Worm (Caenorhabditis elegans): Measurements from ENCODE around the gene C16D2.1.
A peak's percentile ranks its signal among the peaks of the same experiment; 100 is the strongest.

C16D2.1 gene

ce11 chrII:9112851-9113250, 18.6 kb upstream of the C16D2.1 start, which contains the start of gene jun-1 (continued):
- TF ChIP-seq fkh-4 (tag; optimal IDR thresholded peaks at IDR 0.05; ENCODE audit: borderline replicate concordance): no peak
- TF ChIP-seq ceh-88 (GFP tag; IDR thresholded peaks at IDR 0.05): peak; percentile 49; the same call in 1 of the 2 replicates
- TF ChIP-seq nhr-71 (tag; optimal IDR thresholded peaks at IDR 0.05): peak; percentile 96
- peak; percentile 48 for TF ChIP-seq pax-3 (tag; optimal IDR thresholded peaks at IDR 0.05)
- TF ChIP-seq dsc-1 (tag; optimal IDR thresholded peaks at IDR 0.05): peak; percentile 54
- peak; percentile 78 for TF ChIP-seq C16A3.4 (tag; optimal IDR thresholded peaks at IDR 0.05)
- TF ChIP-seq lin-14 (GFP tag; optimal IDR thresholded peaks at IDR 0.05): peak; percentile 97
- TF ChIP-seq rnt-1 (tag; optimal IDR thresholded peaks at IDR 0.05): peak; percentile 65
- TF ChIP-seq ceh-8 (GFP tag; optimal IDR thresholded peaks at IDR 0.05): no peak
- peak; percentile 58 to 84 (median 61) for TF ChIP-seq ceh-82 (tag; optimal IDR thresholded peaks at IDR 0.05)
- TF ChIP-seq sptf-1 (tag; optimal IDR thresholded peaks at IDR 0.05): no peak
- peak; percentile 71 for TF ChIP-seq aly-2 (tag; optimal IDR thresholded peaks at IDR 0.05)
- TF ChIP-seq alr-1 (tag; optimal IDR thresholded peaks at IDR 0.05; ENCODE audit: borderline replicate concordance): no peak
- TF ChIP-seq nhr-76 (tag; optimal IDR thresholded peaks at IDR 0.05): no peak
- TF ChIP-seq nhr-12 (tag; optimal IDR thresholded peaks at IDR 0.05): no peak
- no peak for TF ChIP-seq unc-30 (tag; optimal IDR thresholded peaks at IDR 0.05)
- TF ChIP-seq fkh-8 (tag; optimal IDR thresholded peaks at IDR 0.05): peak; percentile 88
- TF ChIP-seq snpc-4 (tag; optimal IDR thresholded peaks at IDR 0.05): peak; percentile 70
- TF ChIP-seq nhr-28 (tag; optimal IDR thresholded peaks at IDR 0.05): peak; percentile 68
- TF ChIP-seq grh-1 (GFP tag; IDR thresholded peaks at IDR 0.05): peak; percentile 83
- peak; percentile 37 for TF ChIP-seq hpl-2 (GFP tag; optimal IDR thresholded peaks at IDR 0.05)
- peak; percentile 75 for TF ChIP-seq isw-1 (GFP tag; IDR thresholded peaks at IDR 0.05)
- no peak for TF ChIP-seq unc-62 (GFP tag; optimal IDR thresholded peaks at IDR 0.05)
- TF ChIP-seq snu-23 (GFP tag; optimal IDR thresholded peaks at IDR 0.05): peak; percentile 93
- no peak for TF ChIP-seq jun-1 (tag; optimal IDR thresholded peaks at IDR 0.05)
- TF ChIP-seq fkh-10 (GFP tag; optimal IDR thresholded peaks at IDR 0.05): peak; percentile 49
- TF ChIP-seq efl-3 (GFP tag; optimal IDR thresholded peaks at IDR 0.05): no peak
- no peak for TF ChIP-seq ceh-90 (tag; optimal IDR thresholded peaks at IDR 0.05)
- TF ChIP-seq egl-13 (tag; optimal IDR thresholded peaks at IDR 0.05): peak; percentile 14
- TF ChIP-seq ztf-11 (tag; optimal IDR thresholded peaks at IDR 0.05): no peak
- TF ChIP-seq ztf-4 (tag; optimal IDR thresholded peaks at IDR 0.05): peak; percentile 68
- peak; percentile 37 for TF ChIP-seq lin-15B (tag; optimal IDR thresholded peaks at IDR 0.05)
- TF ChIP-seq mdl-1 (tag; optimal IDR thresholded peaks at IDR 0.05): peak in 1 of 2 experiments; percentile 69
- TF ChIP-seq sox-4 (tag; optimal IDR thresholded peaks at IDR 0.05): no peak
- peak; percentile 93 for TF ChIP-seq mep-1 (tag; optimal IDR thresholded peaks at IDR 0.05)
- peak; percentile 82 to 90 for TF ChIP-seq efl-1 (optimal IDR thresholded peaks at IDR 0.05)
- peak; percentile 59 to 95 for TF ChIP-seq efl-1 (GFP tag; optimal IDR thresholded peaks at IDR 0.05 in 1 of 2)
- peak; percentile 85 to 95 for TF ChIP-seq lsy-2 (tag; optimal IDR thresholded peaks at IDR 0.05)
- peak; percentile 28 for TF ChIP-seq sup-37 (GFP tag; optimal IDR thresholded peaks at IDR 0.05)

ce11 chrII:9113759-9114158, 17.7 kb upstream of the C16D2.1 start:
- TF ChIP-seq elt-3 (tag; optimal IDR thresholded peaks at IDR 0.05) (peak in 1 of 6 experiments; percentile 45), Y116A8C.19 (tag; optimal IDR thresholded peaks at IDR 0.05; ENCODE audit: borderline replicate concordance) (no peak), mef-2 (tag; optimal IDR thresholded peaks at IDR 0.05) (no peak), nhr-20 (tag; optimal IDR thresholded peaks at IDR 0.05) (peak; percentile 2), lin-15B (tag; optimal IDR thresholded peaks at IDR 0.05) (no peak), lir-3 (tag; optimal IDR thresholded peaks at IDR 0.05; ENCODE audit: poor library complexity) (no peak), unc-130 (tag; optimal IDR thresholded peaks at IDR 0.05) (peak; percentile 3), ceh-82 (tag; optimal IDR thresholded peaks at IDR 0.05) (no peak), unc-62 (GFP tag; optimal IDR thresholded peaks at IDR 0.05) (no peak), zip-4 (GFP tag; optimal IDR thresholded peaks at IDR 0.05) (no peak), ztf-4 (tag; optimal IDR thresholded peaks at IDR 0.05) (peak; percentile 9), ceh-90 (tag; optimal IDR thresholded peaks at IDR 0.05) (no peak), unc-86 (tag; optimal IDR thresholded peaks at IDR 0.05) (no peak), vab-15 (tag; optimal IDR thresholded peaks at IDR 0.05) (no peak), xbp-1 (tag; optimal IDR thresholded peaks at IDR 0.05) (no peak), lsy-2 (tag; optimal IDR thresholded peaks at IDR 0.05) (peak; percentile 3 to 54), dpl-1 (GFP tag; optimal IDR thresholded peaks at IDR 0.05) (peak in 2 of 3 experiments; percentile 2 to 10), dsc-1 (tag; optimal IDR thresholded peaks at IDR 0.05) (no peak), F16B12.6 (tag; optimal IDR thresholded peaks at IDR 0.05) (no peak), elt-2 (tag; optimal IDR thresholded peaks at IDR 0.05) (peak; percentile 23), ceh-63 (GFP tag; optimal IDR thresholded peaks at IDR 0.05) (no peak)

Measured in whole organism, L1 larva.